Fruit fly (Drosophila melanogaster): ENCODE data around the gene D.
A peak's percentile ranks its signal among the peaks of the same experiment; 100 is the strongest.

DNA sequence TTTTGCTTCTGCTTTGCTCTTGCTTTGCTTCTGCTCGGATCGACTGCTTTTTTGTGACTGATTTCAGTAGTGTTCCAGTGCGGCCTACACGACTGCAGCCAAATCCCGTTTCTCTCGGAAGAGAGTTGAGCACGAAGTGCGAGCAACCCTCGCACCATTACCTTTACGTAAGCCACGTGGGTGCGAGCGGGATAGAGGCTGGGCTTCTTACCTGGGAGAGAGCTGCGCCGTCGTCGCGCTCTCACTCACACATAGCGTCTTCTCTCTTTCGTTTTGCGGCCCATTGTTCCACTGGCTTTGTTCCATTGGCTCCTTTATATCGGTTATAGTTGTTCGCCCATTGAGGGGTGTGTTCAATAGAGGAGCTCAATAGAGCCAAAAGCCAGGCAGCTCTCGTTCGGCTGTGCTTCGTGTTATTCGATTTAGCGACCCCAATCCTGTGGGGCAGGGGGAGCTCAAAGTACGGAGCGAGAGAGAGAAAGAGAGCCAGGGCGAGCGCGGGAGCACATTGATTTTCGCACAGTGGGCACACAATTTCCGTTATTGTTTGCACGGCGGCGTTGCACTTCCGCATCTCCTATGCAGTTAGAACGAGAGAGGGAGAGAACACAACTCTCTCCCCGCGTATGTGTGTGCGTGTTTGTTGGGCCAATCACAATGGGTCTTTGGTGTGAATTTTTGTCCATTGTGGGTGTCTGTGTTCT lies 792 bp downstream of the D start:
- no peak for TF ChIP-seq psq (optimal IDR thresholded peaks at IDR 0.05)
- peak; percentile 86 for TF ChIP-seq Dll (optimal IDR thresholded peaks at IDR 0.05)
- TF ChIP-seq pan (optimal IDR thresholded peaks at IDR 0.05), result no peak
- peak; percentile 83 for TF ChIP-seq CG8478 (optimal IDR thresholded peaks at IDR 0.05)
